Worm (Caenorhabditis elegans) whole organism, midembryonic: Measurements from ENCODE around the gene W08F4.12.

Experiments
- T22C8.4 ChIP-seq: fragments of 200-800 bp; sonication (Bioruptor generic); IDR thresholded peaks from 2 replicates; pipeline ENCODE4 v1.3.6; 2022; ENCODE audit warnings: missing genetic modification characterization, missing compliant biosample characterization
- ref-1 ChIP-seq: fragments of 200-800 bp; sonication (Bioruptor generic); conservative IDR thresholded peaks from 2 replicates; pipeline ENCODE4 v1.3.6; 2022; ENCODE audit warnings: missing genetic modification reagents, missing genetic modification characterization, missing compliant biosample characterization

ce11 chrII:580189-580643, 4.0 kb downstream of the W08F4.12 start, which contains the start of the genes cdc-37 and W08F4.3:
- TF ChIP-seq ref-1 (GFP tag; lab: Robert Waterston, UW) (no peak), T22C8.4 (no peak)
